Fruit fly (Drosophila melanogaster): Measurements from ENCODE around the gene CG33178.

DNA sequence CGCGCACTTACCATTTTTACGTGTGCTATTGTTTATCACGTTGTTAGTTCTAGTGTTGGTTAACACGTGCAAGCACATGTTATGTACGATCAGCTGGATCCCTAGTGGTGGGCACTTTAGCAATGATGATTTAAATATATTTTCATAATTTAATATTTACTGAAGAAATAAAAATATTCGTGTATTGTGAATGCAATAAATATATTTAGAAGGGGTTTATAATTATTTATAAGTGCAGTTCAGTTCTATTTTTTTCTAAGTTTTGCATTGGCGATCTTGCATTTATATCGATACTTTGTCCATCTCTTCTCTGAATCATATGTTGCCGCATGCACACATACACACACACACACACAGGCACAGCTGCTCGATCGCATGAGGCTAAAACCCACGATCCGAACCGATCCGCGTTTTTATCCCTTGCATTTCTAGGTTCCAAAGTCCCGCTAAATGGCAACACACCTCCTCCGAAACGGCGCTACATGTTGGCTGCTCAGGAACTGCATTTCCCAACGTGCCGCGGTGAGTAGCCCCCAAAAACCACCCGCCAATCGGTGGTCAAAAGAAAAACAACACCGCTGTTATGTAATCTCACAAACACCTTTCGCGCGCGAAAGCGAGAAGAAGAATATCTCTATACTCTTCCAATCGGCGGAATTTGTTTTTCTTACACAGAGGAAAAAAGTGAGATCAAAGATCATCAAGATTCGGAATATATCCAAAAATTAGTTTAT is 3.3 kb downstream of the CG33178 start, which contains the start of the genes CG15027 and Dbct:
- TF ChIP-seq disco-r (GFP tag; optimal IDR thresholded peaks at IDR 0.05) (no peak), CG7987 (GFP tag; optimal IDR thresholded peaks at IDR 0.05) (no peak), schlank (tag; optimal IDR thresholded peaks at IDR 0.05) (no peak)

Measured in whole organism, embryonic.